Fruit fly (Drosophila melanogaster): ENCODE data around the gene CG3191.

Gene CG3191

DNA sequence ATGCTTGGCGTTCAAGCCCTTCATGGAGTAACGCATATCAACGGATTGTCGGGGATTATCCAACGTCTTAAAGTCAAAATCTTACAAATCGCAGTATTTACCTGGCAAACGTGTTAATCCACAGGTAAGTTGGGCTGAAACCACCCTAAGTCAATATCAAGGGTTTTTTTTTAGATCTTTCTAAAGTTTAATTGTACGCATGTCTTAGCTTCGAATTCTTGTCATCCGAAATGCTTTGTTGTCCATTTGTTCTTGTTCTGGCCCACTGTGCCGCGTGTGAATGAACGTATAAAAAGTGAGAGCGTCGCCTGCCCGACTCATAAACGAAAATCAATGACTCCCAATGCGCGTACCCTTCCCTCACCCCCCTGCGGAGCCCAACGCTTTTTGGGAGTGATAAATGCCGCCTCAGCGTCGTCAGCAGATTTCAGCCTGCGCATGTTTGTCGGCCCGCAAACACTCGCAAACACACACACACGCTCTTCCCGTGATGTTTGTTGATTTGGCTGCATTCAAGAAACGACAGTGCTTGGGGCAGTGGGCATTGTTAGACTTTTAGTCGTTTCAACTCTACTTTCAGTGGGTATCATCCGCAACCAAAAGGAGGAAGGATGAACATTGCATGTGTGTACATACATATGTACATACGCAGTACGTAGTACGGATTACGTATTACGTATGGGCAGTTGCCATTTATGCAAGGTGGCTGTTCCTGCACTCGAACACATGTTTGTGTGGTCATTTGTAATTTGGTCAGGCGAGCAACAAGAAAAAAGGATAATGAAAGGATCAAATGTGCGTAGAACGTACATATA lies 44.6 kb upstream of the CG3191 start (continued):
- peak; percentile 92 for TF ChIP-seq az2 (GFP tag; optimal IDR thresholded peaks at IDR 0.05)
- peak; percentile 73 for TF ChIP-seq schlank (tag; optimal IDR thresholded peaks at IDR 0.05)
- peak; percentile 69; the same call in 2 of the 3 replicates for TF ChIP-seq H15 (GFP tag; IDR thresholded peaks at IDR 0.05)
- TF ChIP-seq HmgD (GFP tag; optimal IDR thresholded peaks at IDR 0.05) = peak; percentile 88
- TF ChIP-seq crc (GFP tag; optimal IDR thresholded peaks at IDR 0.05) = peak; percentile 94
- TF ChIP-seq CG9215 (GFP tag; IDR thresholded peaks at IDR 0.05) = peak; percentile 85
- peak; percentile 82 for TF ChIP-seq nom (GFP tag; optimal IDR thresholded peaks at IDR 0.05)
- peak; percentile 92 for TF ChIP-seq NK7.1 (GFP tag; optimal IDR thresholded peaks at IDR 0.05)
- TF ChIP-seq Drgx (GFP tag; IDR thresholded peaks at IDR 0.05) = peak; percentile 80
- 0 out of 2 replicates have a peak, but pooled peaks have one; percentile 9 for TF ChIP-seq chm (GFP tag; IDR thresholded peaks at IDR 0.05)
- TF ChIP-seq CG17328 (GFP tag; IDR thresholded peaks at IDR 0.05) = peak; percentile 72
- peak; percentile 87 for TF ChIP-seq CG11695 (GFP tag; IDR thresholded peaks at IDR 0.05)
- no peak for TF ChIP-seq sna (GFP tag; IDR thresholded peaks at IDR 0.05; ENCODE audit: partially characterized antibody)
- peak; percentile 77 for TF ChIP-seq CG14441 (GFP tag; IDR thresholded peaks at IDR 0.05)
- peak; percentile 64 for TF ChIP-seq exex (tag; optimal IDR thresholded peaks at IDR 0.05)
- peak; percentile 80 for TF ChIP-seq Mrtf (GFP tag; IDR thresholded peaks at IDR 0.05)
- TF ChIP-seq cato (GFP tag; optimal IDR thresholded peaks at IDR 0.05; ENCODE audit: borderline replicate concordance) = peak; percentile 91
- TF ChIP-seq CG15011 (GFP tag; optimal IDR thresholded peaks at IDR 0.05) = peak; percentile 93
- TF ChIP-seq CG11085 (GFP tag; IDR thresholded peaks at IDR 0.05) = peak; percentile 72
- TF ChIP-seq CG7928 (GFP tag; optimal IDR thresholded peaks at IDR 0.05) = peak; percentile 66
- TF ChIP-seq gsb (GFP tag; IDR thresholded peaks at IDR 0.05) = 0 out of 2 replicates have a peak, but pooled peaks have one; percentile 53
- no peak for TF ChIP-seq Opbp (GFP tag; IDR thresholded peaks at IDR 0.05; ENCODE audit: partially characterized antibody)
- peak in 1 of 2 experiments; percentile 94 for TF ChIP-seq Eip74EF (GFP tag; optimal IDR thresholded peaks at IDR 0.05)
- peak; percentile 80 for TF ChIP-seq CG3065 (GFP tag; optimal IDR thresholded peaks at IDR 0.05)
- TF ChIP-seq Xbp1 (GFP tag; optimal IDR thresholded peaks at IDR 0.05) = peak; percentile 92
- TF ChIP-seq abd-A (tag; optimal IDR thresholded peaks at IDR 0.05) = peak; percentile 80
- TF ChIP-seq CG11504 (tag; optimal IDR thresholded peaks at IDR 0.05) = peak; percentile 95
- peak; percentile 96 for TF ChIP-seq dmrt99B (tag; optimal IDR thresholded peaks at IDR 0.05)
- peak; percentile 77; the same call in 2 of the 3 replicates for TF ChIP-seq CG11093 (GFP tag; IDR thresholded peaks at IDR 0.05)
- peak; percentile 89 for TF ChIP-seq tin (GFP tag; optimal IDR thresholded peaks at IDR 0.05)
- no peak for TF ChIP-seq hkb (optimal IDR thresholded peaks at IDR 0.05)
- TF ChIP-seq hkb (GFP tag; IDR thresholded peaks at IDR 0.05) = peak; percentile 87
- peak; percentile 83 for TF ChIP-seq salm (tag; optimal IDR thresholded peaks at IDR 0.05)
- TF ChIP-seq CG34224 (GFP tag; IDR thresholded peaks at IDR 0.05; ENCODE audit: partially characterized antibody) = no peak
- peak; percentile 54 for TF ChIP-seq gt (GFP tag; IDR thresholded peaks at IDR 0.05)
- peak; percentile 62 for TF ChIP-seq CG10959 (GFP tag; IDR thresholded peaks at IDR 0.05)
- TF ChIP-seq cad (GFP tag; optimal IDR thresholded peaks at IDR 0.05) = no peak
- TF ChIP-seq CG17829 (tag; optimal IDR thresholded peaks at IDR 0.05) = peak; percentile 91
- peak; percentile 87 for TF ChIP-seq Atf6 (GFP tag; IDR thresholded peaks at IDR 0.05)
- TF ChIP-seq HLH3B (GFP tag; IDR thresholded peaks at IDR 0.05) = peak; percentile 72; the same call in 1 of the 2 replicates
- peak; percentile 65 for TF ChIP-seq CTCF (GFP tag; optimal IDR thresholded peaks at IDR 0.05)
- peak; percentile 90 for TF ChIP-seq onecut (GFP tag; IDR thresholded peaks at IDR 0.05)
- TF ChIP-seq Hmx (GFP tag; optimal IDR thresholded peaks at IDR 0.05) = peak; percentile 84
- TF ChIP-seq unc-4 (GFP tag; IDR thresholded peaks at IDR 0.05; ENCODE audit: partially characterized antibody) = no peak
- TF ChIP-seq Side (GFP tag; optimal IDR thresholded peaks at IDR 0.05) = peak; percentile 97
- no peak for TF ChIP-seq MESR4 (GFP tag; optimal IDR thresholded peaks at IDR 0.05)
- peak; percentile 46; the same call in 1 of the 3 replicates for TF ChIP-seq gce (GFP tag; IDR thresholded peaks at IDR 0.05)
- no peak for TF ChIP-seq inv (GFP tag; IDR thresholded peaks at IDR 0.05; ENCODE audit: partially characterized antibody)
- peak; percentile 86 for TF ChIP-seq zen (tag; optimal IDR thresholded peaks at IDR 0.05)

Data from whole organism, embryonic.